Fruit fly (Drosophila melanogaster): ENCODE data around the gene CG13950.
A peak's percentile ranks its signal among the peaks of the same experiment; 100 is the strongest.

CG13950 gene

DNA sequence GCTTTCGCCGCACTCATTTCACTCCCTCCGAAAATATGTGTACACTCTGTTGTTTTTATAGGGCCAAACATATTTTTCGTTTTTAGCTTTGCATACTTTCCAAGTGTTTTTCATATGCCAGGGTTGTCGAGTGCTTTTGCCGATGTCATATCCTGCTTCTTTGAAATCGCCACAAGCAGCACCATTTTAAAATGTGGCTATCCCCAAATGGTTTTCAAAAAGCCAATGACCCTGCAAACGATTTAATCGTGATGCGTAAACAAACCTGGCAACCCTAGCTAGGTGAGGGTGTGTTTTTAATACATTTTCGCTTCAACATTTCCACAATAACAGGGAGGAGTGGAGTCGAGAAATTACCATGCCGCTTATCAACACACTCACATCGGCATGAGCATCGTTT is 32.5 kb downstream of the CG13950 start (continued):
- TF ChIP-seq Sry-β (GFP tag; optimal IDR thresholded peaks at IDR 0.05) (no peak), Eip74EF (GFP tag; optimal IDR thresholded peaks at IDR 0.05) (no peak), nerfin-2 (GFP tag; IDR thresholded peaks at IDR 0.05; ENCODE audit: partially characterized antibody) (no peak), gro (GFP tag; optimal IDR thresholded peaks at IDR 0.05) (peak; percentile 2), Hr39 (optimal IDR thresholded peaks at IDR 0.05) (no peak), CG11695 (GFP tag; IDR thresholded peaks at IDR 0.05) (no peak), CG11093 (GFP tag; IDR thresholded peaks at IDR 0.05) (peak; percentile 29; the same call in 1 of the 3 replicates), zfh2 (GFP tag; optimal IDR thresholded peaks at IDR 0.05) (peak; percentile 14), CG6254 (GFP tag; optimal IDR thresholded peaks at IDR 0.05) (no peak), sim (GFP tag; IDR thresholded peaks at IDR 0.05) (no peak), odd (GFP tag; optimal IDR thresholded peaks at IDR 0.05) (no peak), CG3838 (GFP tag; optimal IDR thresholded peaks at IDR 0.05) (no peak), vvl (GFP tag; IDR thresholded peaks at IDR 0.05) (peak; percentile 42), CG12219 (GFP tag; optimal IDR thresholded peaks at IDR 0.05) (peak; percentile 35), CG2712 (tag; optimal IDR thresholded peaks at IDR 0.05) (peak; percentile 21), D19B (GFP tag; optimal IDR thresholded peaks at IDR 0.05) (peak; percentile 25), scrt (GFP tag; optimal IDR thresholded peaks at IDR 0.05) (peak; percentile 47), CG16779 (GFP tag; IDR thresholded peaks at IDR 0.05) (no peak), Hsf (GFP tag; optimal IDR thresholded peaks at IDR 0.05) (peak; percentile 2), HLH4C (GFP tag; IDR thresholded peaks at IDR 0.05; ENCODE audit: partially characterized antibody) (no peak), mld (GFP tag; IDR thresholded peaks at IDR 0.05; ENCODE audit: partially characterized antibody) (no peak), az2 (GFP tag; optimal IDR thresholded peaks at IDR 0.05) (peak; percentile 33), CG12942 (GFP tag; optimal IDR thresholded peaks at IDR 0.05) (peak; percentile 10), da (GFP tag; optimal IDR thresholded peaks at IDR 0.05) (no peak), CG15696 (tag; optimal IDR thresholded peaks at IDR 0.05) (no peak), fd64A (GFP tag; optimal IDR thresholded peaks at IDR 0.05) (no peak), CG7745 (tag; optimal IDR thresholded peaks at IDR 0.05) (no peak), lmd (GFP tag; IDR thresholded peaks at IDR 0.05) (peak; percentile 30), CG1529 (GFP tag; optimal IDR thresholded peaks at IDR 0.05) (no peak), sqz (GFP tag; optimal IDR thresholded peaks at IDR 0.05) (no peak), Atf-2 (GFP tag; optimal IDR thresholded peaks at IDR 0.05) (no peak), CG12659 (GFP tag; optimal IDR thresholded peaks at IDR 0.05) (peak; percentile 15), sens-2 (GFP tag; IDR thresholded peaks at IDR 0.05) (no peak), CG30403 (GFP tag; optimal IDR thresholded peaks at IDR 0.05) (no peak), crol (GFP tag; IDR thresholded peaks at IDR 0.05) (no peak), CoRest (tag; optimal IDR thresholded peaks at IDR 0.05) (peak; percentile 38), B-H2 (GFP tag; optimal IDR thresholded peaks at IDR 0.05) (no peak), CG9215 (GFP tag; IDR thresholded peaks at IDR 0.05) (no peak), CG9932 (GFP tag; IDR thresholded peaks at IDR 0.05) (no peak), Bteb2 (GFP tag; optimal IDR thresholded peaks at IDR 0.05) (no peak), CG17186 (GFP tag; optimal IDR thresholded peaks at IDR 0.05) (no peak), ftz-f1 (GFP tag; optimal IDR thresholded peaks at IDR 0.05) (no peak), ro (GFP tag; IDR thresholded peaks at IDR 0.05) (no peak), HHEX (GFP tag; optimal IDR thresholded peaks at IDR 0.05) (peak; percentile 9), CG31388 (GFP tag; optimal IDR thresholded peaks at IDR 0.05) (no peak), grau (tag; optimal IDR thresholded peaks at IDR 0.05) (peak; percentile 41), PHDP (tag; optimal IDR thresholded peaks at IDR 0.05) (peak; percentile 30), z (GFP tag; IDR thresholded peaks at IDR 0.05) (no peak), CG34224 (GFP tag; IDR thresholded peaks at IDR 0.05; ENCODE audit: partially characterized antibody) (no peak), CG2116 (GFP tag; optimal IDR thresholded peaks at IDR 0.05) (no peak), CG14050 (GFP tag; IDR thresholded peaks at IDR 0.05) (no peak), zf30C (GFP tag; optimal IDR thresholded peaks at IDR 0.05) (no peak)

Data from whole organism, embryonic.